Worm (Caenorhabditis elegans) whole organism, early embryonic: Measurements from ENCODE around the gene C45H4.14.

Experiments
- B0310.2 ChIP-seq: sonication (generic microtip); optimal IDR thresholded peaks from 2 replicates; lab custom pipeline; 2016; ENCODE audit warnings: mild to moderate bottlenecking, missing genetic modification characterization, missing compliant biosample characterization
- ceh-36 ChIP-seq: sonication (generic microtip); optimal IDR thresholded peaks from 2 replicates; lab custom pipeline; 2016; ENCODE audit warnings: missing genetic modification characterization, inconsistent platforms, missing compliant biosample characterization
- sea-1 ChIP-seq: fragments of 200-800 bp; sonication (Bioruptor generic); conservative IDR thresholded peaks from 2 replicates; pipeline ENCODE4 v1.3.6; 2022; ENCODE audit warnings: missing genetic modification characterization, missing compliant biosample characterization

DNA sequence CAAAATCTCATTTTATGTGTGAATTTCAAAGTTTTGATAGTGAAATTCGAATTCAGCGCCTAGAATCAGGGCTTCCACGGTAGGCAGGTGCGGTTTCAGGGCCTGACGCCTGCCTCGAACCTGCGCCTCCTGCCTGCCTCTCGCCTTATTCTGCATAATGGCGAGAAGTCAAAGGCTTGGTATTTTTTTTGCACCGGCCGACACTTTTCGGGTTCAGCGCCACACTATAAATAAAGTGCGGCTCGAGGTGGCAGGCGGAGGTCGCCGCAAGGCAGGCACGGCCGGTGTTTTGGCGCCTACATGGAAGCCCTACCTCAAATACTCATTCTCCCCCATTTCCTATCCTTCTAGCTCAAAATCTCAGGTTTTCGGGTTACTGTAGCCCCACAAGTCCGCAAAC lies 41.2 kb upstream of the C45H4.14 start:
- TF ChIP-seq B0310.2 (tag; lab: Kevin White, UChicago) (no peak), sea-1 (GFP tag; lab: Robert Waterston, UW) (no peak), ceh-36 (tag; lab: Kevin White, UChicago) (no peak)
